Worm (Caenorhabditis elegans) whole organism, L1 larva: Measurements from ENCODE around the gene K10B4.3.

ENCODE experiments used
- C34B4.2 ChIP-seq: sonication (generic microtip); optimal IDR thresholded peaks from 2 replicates; lab custom pipeline; 2017; ENCODE audit warnings: mild to moderate bottlenecking, missing genetic modification characterization, missing compliant biosample characterization
- Y116A8C.19 ChIP-seq: sonication (generic microtip); optimal IDR thresholded peaks from 2 replicates; lab custom pipeline; 2016; ENCODE audit warnings: missing compliant biosample characterization, missing genetic modification characterization, borderline replicate concordance
- blmp-1 ChIP-seq: fragments of 150-350 bp; optimal IDR thresholded peaks from 2 replicates; lab custom pipeline; 2014; ENCODE audit warnings: missing biosample characterization, missing genetic modification characterization
- ceh-82 ChIP-seq, 3 experiments: fragments of 150-350 bp in 1 of 3; sonication (generic microtip) in 2 of 3; optimal IDR thresholded peaks; 2 replicates each; lab custom pipeline; 2014 to 2017; ENCODE audit warnings: missing biosample characterization in 3 of 3, missing genetic modification characterization in 3 of 3
- ceh-88 ChIP-seq: fragments of 200-800 bp; sonication (Bioruptor generic); IDR thresholded peaks from 2 replicates; pipeline ENCODE4 v1.3.6; 2022; ENCODE audit warnings: missing genetic modification characterization, missing compliant biosample characterization
- ceh-90 ChIP-seq: sonication (generic microtip); optimal IDR thresholded peaks from 2 replicates; lab custom pipeline; 2016; ENCODE audit warnings: missing genetic modification characterization, missing compliant biosample characterization
- dsc-1 ChIP-seq: sonication (generic microtip); optimal IDR thresholded peaks from 2 replicates; lab custom pipeline; 2016; ENCODE audit warnings: mild to moderate bottlenecking, missing genetic modification characterization, missing compliant biosample characterization
- efl-1 ChIP-seq, 4 experiments: fragments of 150-350 bp; optimal IDR thresholded peaks in 3 of 4; peaks in 1 of 4; 1 replicate in 1 of 4; 2 replicates in 3 of 4; lab custom pipeline; 2014; ENCODE audit warnings: missing biosample characterization in 2 of 4, missing genetic modification characterization in 2 of 4, missing genetic modification reagents in 2 of 4
- egl-13 ChIP-seq: sonication (generic microtip); optimal IDR thresholded peaks from 2 replicates; lab custom pipeline; 2016; ENCODE audit warnings: missing genotype, missing genetic modification reagents, missing genetic modification characterization, missing compliant biosample characterization
- elt-3 ChIP-seq, 6 experiments: fragments of 150-350 bp in 1 of 6; sonication (generic microtip); optimal IDR thresholded peaks; 2 replicates each; lab custom pipeline; 2017 to 2018; ENCODE audit warnings: missing biosample characterization in 6 of 6, missing genetic modification characterization in 6 of 6, inconsistent platforms in 1 of 6
- fkh-10 ChIP-seq: sonication (generic microtip); optimal IDR thresholded peaks from 2 replicates; lab custom pipeline; 2017; ENCODE audit warnings: missing biosample characterization, missing genetic modification reagents, missing genetic modification characterization
- fkh-4 ChIP-seq: sonication (generic microtip); optimal IDR thresholded peaks from 2 replicates; lab custom pipeline; 2016; ENCODE audit warnings: missing compliant biosample characterization, missing genetic modification characterization, borderline replicate concordance
- fkh-8 ChIP-seq: sonication (generic microtip); optimal IDR thresholded peaks from 2 replicates; lab custom pipeline; 2016; ENCODE audit warnings: mild to moderate bottlenecking, missing genetic modification characterization, missing compliant biosample characterization
- grh-1 ChIP-seq: fragments of 200-800 bp; sonication (Bioruptor generic); IDR thresholded peaks from 2 replicates; pipeline ENCODE4 v1.3.6; 2022; ENCODE audit warnings: missing genetic modification reagents, missing genetic modification characterization, missing compliant biosample characterization
- hpl-2 ChIP-seq: fragments of 150-350 bp; optimal IDR thresholded peaks from 2 replicates; lab custom pipeline; 2014; ENCODE audit warnings: missing biosample characterization, missing genetic modification reagents, missing genetic modification characterization
- isw-1 ChIP-seq: fragments of 200-800 bp; sonication (Bioruptor generic); IDR thresholded peaks from 2 replicates; pipeline ENCODE4 v1.3.6; 2022; ENCODE audit warnings: missing genetic modification characterization, missing compliant biosample characterization
- lin-13 ChIP-seq: fragments of 150-350 bp; optimal IDR thresholded peaks from 2 replicates; lab custom pipeline; 2014; ENCODE audit warnings: missing biosample characterization, missing genetic modification reagents, missing genetic modification characterization
- lin-14 ChIP-seq: fragments of 200-800 bp; sonication (Bioruptor generic); optimal IDR thresholded peaks from 2 replicates; lab custom pipeline; 2018; ENCODE audit warnings: mild to moderate bottlenecking, missing genetic modification characterization, moderate library complexity, missing compliant biosample characterization
- lin-15B ChIP-seq: fragments of 150-350 bp; sonication (generic microtip); optimal IDR thresholded peaks from 3 replicates; lab custom pipeline; 2014; ENCODE audit warnings: missing biosample characterization, missing genetic modification characterization
- lin-35 ChIP-seq, 2 experiments: fragments of 150-350 bp; optimal IDR thresholded peaks; 2 replicates each; lab custom pipeline; 2014; ENCODE audit warnings: missing biosample characterization in 2 of 2, missing genetic modification characterization in 2 of 2, missing genetic modification reagents in 2 of 2
- lir-3 ChIP-seq: sonication (generic microtip); optimal IDR thresholded peaks from 2 replicates; lab custom pipeline; 2016; ENCODE audit warnings: mild to moderate bottlenecking, missing genetic modification characterization, moderate library complexity, missing compliant biosample characterization; ENCODE audit not compliant: poor library complexity
- lsy-2 ChIP-seq, 2 experiments: fragments of 150-350 bp; optimal IDR thresholded peaks; 2 replicates each; lab custom pipeline; 2014; ENCODE audit warnings: missing biosample characterization in 2 of 2, missing genetic modification characterization in 2 of 2
- mef-2 ChIP-seq: fragments of 150-350 bp; optimal IDR thresholded peaks from 2 replicates; lab custom pipeline; 2014; ENCODE audit warnings: missing biosample characterization, missing genetic modification characterization
- mep-1 ChIP-seq: fragments of 150-350 bp; optimal IDR thresholded peaks from 2 replicates; lab custom pipeline; 2014; ENCODE audit warnings: missing biosample characterization, missing genetic modification characterization
- nhr-19 ChIP-seq: fragments of 200-800 bp; sonication (Bioruptor generic); conservative IDR thresholded peaks from 2 replicates; pipeline ENCODE4 v1.3.6; 2022; ENCODE audit warnings: missing genetic modification characterization, missing compliant biosample characterization
- nhr-20 ChIP-seq: sonication (generic microtip); optimal IDR thresholded peaks from 2 replicates; lab custom pipeline; 2016; ENCODE audit warnings: mild to moderate bottlenecking, missing genetic modification characterization, missing compliant biosample characterization
- nhr-28 ChIP-seq: fragments of 150-350 bp; optimal IDR thresholded peaks from 2 replicates; lab custom pipeline; 2014; ENCODE audit warnings: missing biosample characterization, missing genetic modification characterization
- nhr-47 ChIP-seq: sonication (generic microtip); optimal IDR thresholded peaks from 2 replicates; lab custom pipeline; 2016; ENCODE audit warnings: mild to moderate bottlenecking, missing genetic modification characterization, moderate library complexity, missing compliant biosample characterization
- nhr-71 ChIP-seq: sonication (generic microtip); optimal IDR thresholded peaks from 2 replicates; lab custom pipeline; 2016; ENCODE audit warnings: mild to moderate bottlenecking, missing genetic modification characterization, moderate library complexity, missing compliant biosample characterization
- nhr-76 ChIP-seq: sonication (generic microtip); optimal IDR thresholded peaks from 2 replicates; lab custom pipeline; 2017; ENCODE audit warnings: missing biosample characterization, missing genetic modification characterization
- nhr-77 ChIP-seq: fragments of 150-350 bp; optimal IDR thresholded peaks from 2 replicates; lab custom pipeline; 2014; ENCODE audit warnings: missing biosample characterization, missing genetic modification characterization
- nhr-85 ChIP-seq: sonication (generic microtip); peaks from one replicate; lab custom pipeline; 2016; ENCODE audit warnings: missing genetic modification characterization, inconsistent platforms, missing compliant biosample characterization
- pag-3 ChIP-seq: sonication (generic microtip); optimal IDR thresholded peaks from 2 replicates; lab custom pipeline; 2017; ENCODE audit warnings: missing genetic modification characterization, mild to moderate bottlenecking, missing compliant biosample characterization, antibody characterized with exemption, borderline replicate concordance; ENCODE audit not compliant: insufficient read depth
- rnt-1 ChIP-seq: sonication (generic microtip); optimal IDR thresholded peaks from 2 replicates; lab custom pipeline; 2016; ENCODE audit warnings: mild to moderate bottlenecking, missing genetic modification characterization, moderate library complexity, missing compliant biosample characterization
- snpc-4 ChIP-seq: fragments of 150-350 bp; optimal IDR thresholded peaks from 2 replicates; lab custom pipeline; 2014; ENCODE audit warnings: missing biosample characterization, missing genetic modification characterization
- snu-23 ChIP-seq: sonication (generic microtip); optimal IDR thresholded peaks from 2 replicates; lab custom pipeline; 2016; ENCODE audit warnings: missing genetic modification characterization, missing compliant biosample characterization
- sox-4 ChIP-seq: sonication (generic microtip); optimal IDR thresholded peaks from 2 replicates; lab custom pipeline; 2016; ENCODE audit warnings: missing genetic modification characterization, missing compliant biosample characterization
- sptf-1 ChIP-seq: fragments of 150-350 bp; optimal IDR thresholded peaks from 2 replicates; lab custom pipeline; 2014; ENCODE audit warnings: missing biosample characterization, missing genetic modification characterization
- swsn-7 ChIP-seq: sonication (generic microtip); optimal IDR thresholded peaks from 2 replicates; lab custom pipeline; 2016; ENCODE audit warnings: missing genetic modification characterization, missing compliant biosample characterization
- tlp-1 ChIP-seq: fragments of 150-350 bp; optimal IDR thresholded peaks from 2 replicates; lab custom pipeline; 2014; ENCODE audit warnings: missing biosample characterization, missing genetic modification characterization
- unc-130 ChIP-seq: fragments of 150-350 bp; optimal IDR thresholded peaks from 2 replicates; lab custom pipeline; 2017; ENCODE audit warnings: missing biosample characterization, missing genetic modification characterization, inconsistent platforms
- unc-62 ChIP-seq: fragments of 150-350 bp; optimal IDR thresholded peaks from 2 replicates; lab custom pipeline; 2014; ENCODE audit warnings: missing biosample characterization, missing genetic modification reagents, missing genetic modification characterization
- unc-98 ChIP-seq: fragments of 200-800 bp; sonication (Bioruptor generic); IDR thresholded peaks from 2 replicates; pipeline ENCODE4 v1.3.6; 2022; ENCODE audit warnings: missing genetic modification characterization, missing compliant biosample characterization
- vab-15 ChIP-seq: sonication (generic microtip); optimal IDR thresholded peaks from 2 replicates; lab custom pipeline; 2017; ENCODE audit warnings: missing genotype, mild to moderate bottlenecking, missing genetic modification characterization, missing compliant biosample characterization
- xbp-1 ChIP-seq: sonication (generic microtip); optimal IDR thresholded peaks from 2 replicates; lab custom pipeline; 2016; ENCODE audit warnings: missing genetic modification characterization, missing compliant biosample characterization
- ztf-11 ChIP-seq, 2 experiments: sonication (generic microtip); optimal IDR thresholded peaks; 2 replicates each; lab custom pipeline; 2016 to 2017; ENCODE audit warnings: missing genetic modification characterization in 2 of 2, missing biosample characterization in 1 of 2, missing compliant biosample characterization in 1 of 2
- ztf-4 ChIP-seq: fragments of 150-350 bp; optimal IDR thresholded peaks from 2 replicates; lab custom pipeline; 2014; ENCODE audit warnings: missing biosample characterization, missing genetic modification characterization

K10B4.3 gene

ce11 chrII:161275-161674, 40.3 kb upstream of the K10B4.3 start (continued):
- TF ChIP-seq nhr-85 (tag; lab: Kevin White, UChicago) (no peak), ceh-90 (no peak), snu-23 (GFP tag; lab: Kevin White, UChicago) (peak; percentile 48), xbp-1 (peak; percentile 47), elt-3 (tag; optimal IDR thresholded peaks at IDR 0.05; lab: Kevin White, UChicago) (no peak)

ce11 chrII:160561-161123, 39.6 kb upstream of the K10B4.3 start:
- TF ChIP-seq lin-14 (GFP tag; lab: Kevin White, UChicago) (peak; percentile 59), nhr-76 (tag; lab: Kevin White, UChicago) (no peak), lsy-2 (tag; optimal IDR thresholded peaks at IDR 0.05; lab: Kevin White, UChicago) (peak in 1 of 2 experiments; percentile 13), fkh-8 (peak; percentile 81), nhr-20 (tag; lab: Kevin White, UChicago) (peak; percentile 49), snu-23 (GFP tag; lab: Kevin White, UChicago) (no peak), rnt-1 (tag; lab: Kevin White, UChicago) (peak; percentile 5), unc-62 (GFP tag; lab: Kevin White, UChicago) (no peak), nhr-85 (tag; lab: Kevin White, UChicago) (peak; percentile 42), hpl-2 (GFP tag; lab: Kevin White, UChicago) (no peak), fkh-4 (tag; lab: Kevin White, UChicago) (peak; percentile 84), ztf-4 (tag; lab: Kevin White, UChicago) (peak; percentile 11), tlp-1 (tag; lab: Kevin White, UChicago) (no peak), lin-15B (tag; lab: Kevin White, UChicago) (no peak), nhr-47 (tag; lab: Kevin White, UChicago) (peak; percentile 27), isw-1 (GFP tag; lab: Robert Waterston, UW) (no peak), xbp-1 (no peak), dsc-1 (tag; lab: Kevin White, UChicago) (peak; percentile 94), nhr-71 (tag; lab: Kevin White, UChicago) (peak; percentile 69), fkh-10 (GFP tag; lab: Kevin White, UChicago) (no peak), efl-1 (optimal IDR thresholded peaks at IDR 0.05; lab: Kevin White, UChicago) (no peak), efl-1 (GFP tag; optimal IDR thresholded peaks at IDR 0.05 in 1 of 2; lab: Kevin White, UChicago) (peak in 1 of 2 experiments; percentile 37), swsn-7 (no peak), Y116A8C.19 (tag; lab: Kevin White, UChicago) (no peak)
- TF ChIP-seq, all 84 proteins: peak for 12

ce11 chrII:159294-159922, 38.4 kb upstream of the K10B4.3 start:
- TF ChIP-seq lin-13 (GFP tag; lab: Kevin White, UChicago) (no peak), blmp-1 (tag; lab: Kevin White, UChicago) (peak; percentile 81), nhr-85 (tag; lab: Kevin White, UChicago) (peak; percentile 78), nhr-77 (tag; lab: Kevin White, UChicago) (no peak), nhr-19 (GFP tag; lab: Robert Waterston, UW) (no peak), lin-14 (GFP tag; lab: Kevin White, UChicago) (peak; percentile 66), ztf-11 (tag; optimal IDR thresholded peaks at IDR 0.05; lab: Kevin White, UChicago) (no peak), C34B4.2 (no peak), fkh-10 (GFP tag; lab: Kevin White, UChicago) (no peak), unc-130 (tag; lab: Kevin White, UChicago) (no peak), mef-2 (tag; lab: Kevin White, UChicago) (no peak), vab-15 (no peak), grh-1 (no peak), lsy-2 (tag; optimal IDR thresholded peaks at IDR 0.05; lab: Kevin White, UChicago) (peak; percentile 31 to 68), snpc-4 (tag; lab: Kevin White, UChicago) (no peak), nhr-71 (tag; lab: Kevin White, UChicago) (peak; percentile 68), ceh-82 (tag; optimal IDR thresholded peaks at IDR 0.05; lab: Kevin White, UChicago) (no peak), sox-4 (tag; lab: Kevin White, UChicago) (no peak), lin-35 (GFP tag; optimal IDR thresholded peaks at IDR 0.05; lab: Kevin White, UChicago) (peak; percentile 4 to 64), mep-1 (peak; percentile 49), pag-3 (tag; lab: Kevin White, UChicago) (no peak), unc-98 (no peak), nhr-20 (tag; lab: Kevin White, UChicago) (peak; percentile 48), nhr-28 (tag; lab: Kevin White, UChicago) (no peak), lir-3 (no peak), egl-13 (no peak), sptf-1 (tag; lab: Kevin White, UChicago) (no peak), ceh-88 (GFP tag; lab: Robert Waterston, UW) (no peak)
